Worm (Caenorhabditis elegans): ENCODE results near the gene zipt-2.2.

DNA sequence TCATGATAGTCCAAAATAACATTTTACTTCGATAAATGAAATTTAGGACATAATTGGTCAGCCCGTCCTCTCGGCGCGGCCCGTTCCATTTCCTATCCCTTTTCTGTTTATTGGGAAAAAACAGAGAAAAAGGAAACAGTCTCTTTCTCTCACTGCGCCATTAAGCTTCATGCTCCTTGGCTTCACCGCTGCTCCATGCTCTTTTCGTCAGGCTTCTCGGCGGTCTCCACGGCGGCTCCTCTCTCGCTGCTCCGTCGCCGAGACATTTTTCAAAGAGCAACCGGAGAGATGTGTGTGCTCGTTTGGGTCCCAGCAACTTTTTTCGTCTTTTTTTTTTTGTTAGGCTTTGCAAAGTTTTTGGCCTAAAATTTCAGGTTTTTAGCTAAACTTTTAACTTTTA lies 24.3 kb downstream of the zipt-2.2 start:
- TF ChIP-seq F16B12.6 (tag; optimal IDR thresholded peaks at IDR 0.05) = no peak
- TF ChIP-seq nhr-11 (tag; optimal IDR thresholded peaks at IDR 0.05) = no peak
- no peak for TF ChIP-seq ama-1 (optimal IDR thresholded peaks at IDR 0.05)
- no peak for TF ChIP-seq lin-35 (GFP tag; optimal IDR thresholded peaks at IDR 0.05)
- no peak for TF ChIP-seq nhr-237 (tag; optimal IDR thresholded peaks at IDR 0.05)
- TF ChIP-seq zag-1 (tag; optimal IDR thresholded peaks at IDR 0.05) = no peak
- no peak for TF ChIP-seq snpc-4 (tag; optimal IDR thresholded peaks at IDR 0.05)
- no peak for TF ChIP-seq elt-3 (tag; optimal IDR thresholded peaks at IDR 0.05)
- TF ChIP-seq jun-1 (tag; optimal IDR thresholded peaks at IDR 0.05) = no peak
- TF ChIP-seq C04F5.9 (tag; optimal IDR thresholded peaks at IDR 0.05) = no peak
- TF ChIP-seq egl-13 (tag; optimal IDR thresholded peaks at IDR 0.05) = no peak
- no peak for TF ChIP-seq ceh-8 (GFP tag; optimal IDR thresholded peaks at IDR 0.05)
